Worm (Caenorhabditis elegans): ENCODE data around the gene mca-3.

DNA sequence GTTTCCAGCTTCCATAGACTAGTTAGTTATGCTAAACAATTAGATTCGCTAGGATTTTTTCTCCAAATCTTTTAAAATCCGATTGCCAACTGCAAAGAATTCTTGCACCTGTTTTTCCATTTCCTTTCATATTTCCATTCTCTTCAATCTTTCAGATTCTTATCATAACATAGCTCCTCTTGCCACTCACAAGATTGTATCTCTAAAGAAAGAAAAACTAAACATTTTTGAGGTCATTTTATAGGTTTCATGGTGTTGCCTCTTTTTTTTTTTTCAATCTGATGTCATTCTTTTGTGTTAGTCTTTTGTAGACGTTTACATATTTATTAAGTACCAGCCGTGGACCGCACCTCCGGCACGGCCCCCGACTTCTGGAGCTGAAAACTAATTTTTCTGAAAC, 32.4 kb upstream of the mca-3 start:
- TF ChIP-seq egl-27 (tag; optimal IDR thresholded peaks at IDR 0.05) (no peak), gei-8 (GFP tag; optimal IDR thresholded peaks at IDR 0.05) (no peak), tag-97 (GFP tag; IDR thresholded peaks at IDR 0.05) (no peak)
